Fruit fly (Drosophila melanogaster) whole organism, adult: Measurements from ENCODE around the gene CG17781.

Source experiments
- CG11617 ChIP-seq: fragments of 200-800 bp; sonication (Bioruptor generic); optimal IDR thresholded peaks from 2 replicates; lab custom pipeline; 2017; ENCODE audit warnings: mild to moderate bottlenecking, missing biosample characterization, missing genetic modification reagents, missing genetic modification characterization
- CG12768 ChIP-seq: fragments of 200-800 bp; sonication (Bioruptor generic); optimal IDR thresholded peaks from 2 replicates; lab custom pipeline; 2017; ENCODE audit warnings: missing biosample characterization, missing genetic modification characterization, mild to moderate bottlenecking, moderate library complexity, missing genetic modification reagents
- CG14711 ChIP-seq: fragments of 200-800 bp; sonication (Bioruptor generic); optimal IDR thresholded peaks from 2 replicates; lab custom pipeline; 2018; ENCODE audit warnings: missing biosample characterization, mild to moderate bottlenecking, missing genetic modification characterization, moderate library complexity
- CG1620 ChIP-seq: fragments of 200-800 bp; sonication (Bioruptor generic); optimal IDR thresholded peaks from 2 replicates; lab custom pipeline; 2016; ENCODE audit warnings: missing biosample characterization, missing genetic modification characterization
- CG33017 ChIP-seq: fragments of 200-800 bp; sonication (Bioruptor generic); optimal IDR thresholded peaks from 2 replicates; lab custom pipeline; 2018; ENCODE audit warnings: missing biosample characterization, mild to moderate bottlenecking, missing genetic modification characterization, moderate library complexity
- CG5204 ChIP-seq: fragments of 200-800 bp; sonication (Bioruptor generic); optimal IDR thresholded peaks from 2 replicates; lab custom pipeline; 2016; ENCODE audit warnings: missing biosample characterization, missing genetic modification characterization
- CG7045 ChIP-seq: fragments of 200-800 bp; sonication (Bioruptor generic); optimal IDR thresholded peaks from 2 replicates; lab custom pipeline; 2017; ENCODE audit warnings: missing biosample characterization, mild to moderate bottlenecking, missing genetic modification characterization
- CG7101 ChIP-seq: fragments of 200-800 bp; sonication (Bioruptor generic); optimal IDR thresholded peaks from 2 replicates; lab custom pipeline; 2018; ENCODE audit warnings: missing biosample characterization, mild to moderate bottlenecking, missing genetic modification characterization, moderate library complexity
- Clk ChIP-seq: fragments of 200-800 bp; sonication (Bioruptor generic); optimal IDR thresholded peaks from 2 replicates; lab custom pipeline; 2017; ENCODE audit warnings: missing biosample characterization, missing genetic modification characterization
- Crg-1 ChIP-seq: fragments of 200-800 bp; sonication (Bioruptor generic); optimal IDR thresholded peaks from 2 replicates; lab custom pipeline; 2016; ENCODE audit warnings: missing biosample characterization, missing genetic modification characterization
- Hr96 ChIP-seq: fragments of 200-800 bp; sonication (Bioruptor generic); optimal IDR thresholded peaks from 2 replicates; lab custom pipeline; 2016; ENCODE audit warnings: missing biosample characterization, missing genetic modification characterization
- Mnt ChIP-seq: fragments of 200-800 bp; sonication (Bioruptor generic); optimal IDR thresholded peaks from 2 replicates; lab custom pipeline; 2016; ENCODE audit warnings: missing biosample characterization, mild to moderate bottlenecking, missing genetic modification characterization
- bab1 ChIP-seq: fragments of 200-800 bp; sonication (Bioruptor generic); optimal IDR thresholded peaks from 3 replicates; lab custom pipeline; 2019; ENCODE audit warnings: missing biosample characterization, mild to moderate bottlenecking, missing genetic modification characterization, moderate library complexity
- cic ChIP-seq: fragments of 200-800 bp; sonication (Bioruptor generic); optimal IDR thresholded peaks from 2 replicates; lab custom pipeline; 2017; ENCODE audit warnings: missing biosample characterization, mild to moderate bottlenecking, missing genetic modification characterization, moderate library complexity
- cnc ChIP-seq, 2 experiments: fragments of >200 bp; optimal IDR thresholded peaks; 2 replicates each; lab custom pipeline; 2017
- kay ChIP-seq: fragments of 200-800 bp; sonication (Bioruptor generic); peaks from one replicate; lab custom pipeline; 2016; ENCODE audit warnings: missing biosample characterization, missing genetic modification characterization, borderline replicate concordance
- ovo ChIP-seq: fragments of 200-800 bp; sonication (Bioruptor generic); optimal IDR thresholded peaks from 2 replicates; lab custom pipeline; 2016; ENCODE audit warnings: missing biosample characterization, missing genetic modification characterization
- pad ChIP-seq: fragments of 200-800 bp; sonication (Bioruptor generic); optimal IDR thresholded peaks from 3 replicates; lab custom pipeline; 2017; ENCODE audit warnings: missing biosample characterization, missing genetic modification characterization, mild to moderate bottlenecking, moderate library complexity, missing genetic modification reagents
- tj ChIP-seq: fragments of 200-800 bp; sonication (Bioruptor generic); optimal IDR thresholded peaks from 3 replicates; lab custom pipeline; 2017; ENCODE audit warnings: missing biosample characterization, mild to moderate bottlenecking, missing genetic modification characterization, moderate library complexity
- toe ChIP-seq: fragments of 200-800 bp; sonication (Bioruptor generic); optimal IDR thresholded peaks from 2 replicates; lab custom pipeline; 2016; ENCODE audit warnings: missing biosample characterization, missing genetic modification characterization

The CG17781 gene

DNA sequence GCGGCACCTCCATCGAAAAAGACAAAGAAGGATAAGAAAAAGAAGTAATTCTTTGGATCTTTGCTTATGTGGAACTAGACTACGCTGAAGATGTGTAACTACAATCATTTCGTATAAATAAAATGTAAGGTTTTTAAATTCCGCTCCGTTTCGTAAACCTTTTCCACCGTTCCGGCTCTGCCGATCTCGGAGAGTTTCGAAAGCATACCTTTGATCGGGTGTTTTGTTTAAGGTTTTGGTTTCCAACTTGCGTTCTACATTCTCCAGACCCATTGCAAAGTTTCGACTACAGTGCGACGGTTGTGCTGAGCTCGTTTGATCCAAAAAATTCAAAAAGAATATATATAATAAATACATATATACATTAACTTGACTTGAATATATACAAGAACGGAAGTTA, 38.8 kb downstream of the CG17781 start, which contains the start of gene CG6432:
Gene CG6432, plus strand, starts transcription at position 301 of the 400 bp plus-strand sequence.
- no peak for TF ChIP-seq CG7045 (GFP tag; lab: Kevin White, UChicago)

DNA sequence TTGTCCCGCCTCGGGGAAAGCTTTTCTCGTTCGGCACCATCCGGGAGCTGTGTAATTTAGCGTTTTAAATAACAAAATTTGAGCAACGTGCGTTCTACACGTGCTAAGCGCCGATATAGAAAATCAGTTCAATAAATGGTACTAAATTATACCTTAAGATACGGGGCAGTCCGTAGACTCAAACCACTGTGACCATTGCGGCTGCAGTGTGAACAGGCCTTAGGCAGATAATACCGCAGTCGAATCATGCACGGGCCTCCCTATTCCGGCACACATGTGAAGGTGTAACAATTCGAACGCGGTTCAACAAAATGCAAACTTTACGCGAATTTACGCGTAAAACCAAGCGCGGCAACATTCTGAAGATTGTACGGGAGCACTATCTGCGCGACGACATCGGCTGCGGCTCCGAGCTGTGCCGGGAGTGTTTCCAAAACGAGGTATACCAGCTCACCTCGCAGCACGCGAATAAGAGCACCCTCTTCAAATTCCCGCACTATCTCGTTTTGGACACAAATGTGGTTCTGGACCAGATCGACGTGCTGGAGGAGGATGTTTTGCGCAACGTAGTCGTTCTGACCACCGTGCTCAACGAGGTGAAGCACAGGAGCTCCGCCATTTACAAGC, 42.2 kb downstream of the CG17781 start, which contains the start of the genes Rrp5 and Dis3:
Gene Rrp5, minus strand, starts transcription at position 135 of the 627 bp plus-strand sequence.
Gene Dis3, plus strand, starts transcription at position 252 of the 627 bp plus-strand sequence.
- no peak for TF ChIP-seq CG7045 (GFP tag; lab: Kevin White, UChicago)
- TF ChIP-seq toe (GFP tag; lab: Kevin White, UChicago), result no peak
- TF ChIP-seq CG14711 (tag; lab: Kevin White, UChicago), result no peak
- peak; percentile 4 for TF ChIP-seq bab1 (GFP tag; lab: Kevin White, UChicago)
- TF ChIP-seq Mnt (GFP tag; lab: Kevin White, UChicago), result peak; percentile 99
- no peak for TF ChIP-seq Crg-1
- TF ChIP-seq CG5204, result no peak
- TF ChIP-seq Hr96 (GFP tag; lab: Kevin White, UChicago), result no peak
- no peak for TF ChIP-seq kay (GFP tag; lab: Kevin White, UChicago)
- TF ChIP-seq CG7101 (tag; lab: Kevin White, UChicago), result no peak
- peak; percentile 11 for TF ChIP-seq pad (GFP tag; lab: Kevin White, UChicago)
- peak; percentile 30 for TF ChIP-seq cic (GFP tag; lab: Kevin White, UChicago)
- TF ChIP-seq cnc (optimal IDR thresholded peaks at IDR 0.05; lab: Kevin White, UChicago), result no peak
- no peak for TF ChIP-seq tj (GFP tag; lab: Kevin White, UChicago)
- peak; percentile 15 for TF ChIP-seq CG11617 (GFP tag; lab: Kevin White, UChicago)
- TF ChIP-seq ovo (GFP tag; lab: Kevin White, UChicago), result peak; percentile 16
- peak; percentile 20 for TF ChIP-seq CG1620 (GFP tag; lab: Kevin White, UChicago)
- no peak for TF ChIP-seq Clk (GFP tag; lab: Kevin White, UChicago)
- TF ChIP-seq CG33017, result no peak
- TF ChIP-seq CG12768, result no peak
